Fruit fly (Drosophila melanogaster) whole organism, embryonic: ENCODE data around the gene CG10338.

Experiments
- Asciz ChIP-seq: fragments of 200-800 bp; sonication (Bioruptor generic); optimal IDR thresholded peaks from 2 replicates; lab custom pipeline; 2017; ENCODE audit warnings: missing biosample characterization, mild to moderate bottlenecking, missing genetic modification characterization, missing genetic modification reagents
- B-H2 ChIP-seq: fragments of 200-800 bp; sonication (Bioruptor generic); optimal IDR thresholded peaks from 2 replicates; lab custom pipeline; 2018; ENCODE audit warnings: missing biosample characterization, mild to moderate bottlenecking, missing genetic modification characterization
- C15 ChIP-seq: fragments of 200-800 bp; sonication (Bioruptor generic); IDR thresholded peaks from 3 replicates; pipeline ENCODE4 v1.3.6; 2022; ENCODE audit warnings: missing biosample characterization, missing genetic modification characterization
- CG11695 ChIP-seq: fragments of 200-800 bp; sonication (Bioruptor generic); IDR thresholded peaks from 3 replicates; pipeline ENCODE4 v1.3.6; 2022; ENCODE audit warnings: missing biosample characterization, missing genetic modification characterization
- CG11696 ChIP-seq: fragments of 200-800 bp; sonication (Bioruptor generic); IDR thresholded peaks from 2 replicates; pipeline ENCODE4 v1.3.6; 2022; ENCODE audit warnings: missing biosample characterization, missing genetic modification characterization
- CG12155 ChIP-seq: fragments of 200-800 bp; sonication (Bioruptor generic); optimal IDR thresholded peaks from 3 replicates; lab custom pipeline; 2016; ENCODE audit warnings: missing biosample characterization, missing genetic modification characterization
- CG13287 ChIP-seq: fragments of 200-800 bp; sonication (Bioruptor generic); IDR thresholded peaks from 2 replicates; pipeline ENCODE4 v1.3.6; 2022; ENCODE audit warnings: missing biosample characterization, missing genetic modification characterization; ENCODE audit not compliant: partially characterized antibody
- CG14050 ChIP-seq: fragments of 200-800 bp; sonication (Bioruptor generic); IDR thresholded peaks from 3 replicates; pipeline ENCODE4 v1.3.6; 2022; ENCODE audit warnings: missing biosample characterization, missing genetic modification characterization
- CG14710 ChIP-seq: fragments of 200-800 bp; sonication (Bioruptor generic); optimal IDR thresholded peaks from 3 replicates; lab custom pipeline; 2019; ENCODE audit warnings: missing biosample characterization, mild to moderate bottlenecking, missing genetic modification characterization, moderate library complexity
- CG15269 ChIP-seq: fragments of 200-800 bp; sonication (Bioruptor generic); optimal IDR thresholded peaks from 2 replicates; lab custom pipeline; 2018; ENCODE audit warnings: missing biosample characterization, mild to moderate bottlenecking, missing genetic modification characterization, moderate library complexity
- CG17186 ChIP-seq: fragments of 200-800 bp; sonication (Bioruptor generic); optimal IDR thresholded peaks from 3 replicates; lab custom pipeline; 2017; ENCODE audit warnings: missing biosample characterization, missing genetic modification reagents, missing genetic modification characterization
- CG17829 ChIP-seq: fragments of 200-800 bp; optimal IDR thresholded peaks from 2 replicates; lab custom pipeline; 2019; ENCODE audit warnings: missing biosample characterization, mild to moderate bottlenecking, missing genetic modification characterization, moderate library complexity
- CG18011 ChIP-seq: fragments of 200-800 bp; sonication (Bioruptor generic); optimal IDR thresholded peaks from 2 replicates; lab custom pipeline; 2017; ENCODE audit warnings: missing biosample characterization, missing genetic modification characterization, mild to moderate bottlenecking, moderate library complexity, missing genotype
- CG2202 ChIP-seq: fragments of 200-800 bp; sonication (Bioruptor generic); optimal IDR thresholded peaks from 2 replicates; lab custom pipeline; 2018; ENCODE audit warnings: missing biosample characterization, mild to moderate bottlenecking, missing genetic modification characterization
- CG30431 ChIP-seq: fragments of 200-800 bp; sonication (Bioruptor generic); optimal IDR thresholded peaks from 2 replicates; lab custom pipeline; 2017; ENCODE audit warnings: missing biosample characterization, missing genetic modification characterization
- CG31441 ChIP-seq: fragments of 200-800 bp; sonication (Bioruptor generic); IDR thresholded peaks from 2 replicates; pipeline ENCODE4 v1.3.6; 2022; ENCODE audit warnings: missing biosample characterization, missing genetic modification characterization
- CG43689 ChIP-seq: fragments of 200-800 bp; sonication (Bioruptor generic); IDR thresholded peaks from 2 replicates; pipeline ENCODE4 v1.3.6; 2022; ENCODE audit warnings: missing biosample characterization, missing genetic modification characterization
- CG5245 ChIP-seq: fragments of 200-800 bp; sonication (Bioruptor generic); optimal IDR thresholded peaks from 3 replicates; lab custom pipeline; 2016; ENCODE audit warnings: missing biosample characterization, missing genetic modification characterization
- CG8478 ChIP-seq: fragments of >200 bp; optimal IDR thresholded peaks from 2 replicates; lab custom pipeline; 2018
- CG9797 ChIP-seq: fragments of 200-800 bp; sonication (Bioruptor generic); optimal IDR thresholded peaks from 3 replicates; lab custom pipeline; 2018; ENCODE audit warnings: missing biosample characterization, mild to moderate bottlenecking, missing genetic modification characterization
- Chrac-16 ChIP-seq: fragments of 200-800 bp; sonication (Bioruptor generic); optimal IDR thresholded peaks from 3 replicates; lab custom pipeline; 2016; ENCODE audit warnings: missing biosample characterization, missing genetic modification characterization
- Dek ChIP-seq: fragments of 200-800 bp; sonication (Bioruptor generic); optimal IDR thresholded peaks from 3 replicates; lab custom pipeline; 2019; ENCODE audit warnings: missing biosample characterization, mild to moderate bottlenecking, missing genetic modification characterization, moderate library complexity
- Hsf ChIP-seq: fragments of 200-800 bp; sonication (Bioruptor generic); optimal IDR thresholded peaks from 3 replicates; lab custom pipeline; 2016; ENCODE audit warnings: missing biosample characterization, missing genetic modification characterization
- Jarid2 ChIP-seq: fragments of 200-800 bp; sonication (Bioruptor generic); optimal IDR thresholded peaks from 3 replicates; lab custom pipeline; 2017; ENCODE audit warnings: mild to moderate bottlenecking, missing biosample characterization, missing genetic modification reagents, missing genetic modification characterization
- MTF-1 ChIP-seq: fragments of 200-800 bp; sonication (Bioruptor generic); optimal IDR thresholded peaks from 2 replicates; lab custom pipeline; 2018; ENCODE audit warnings: missing biosample characterization, mild to moderate bottlenecking, missing genetic modification characterization, borderline replicate concordance
- Mes4 ChIP-seq: fragments of 200-800 bp; sonication (Bioruptor generic); optimal IDR thresholded peaks from 2 replicates; lab custom pipeline; 2016; ENCODE audit warnings: missing biosample characterization, missing genetic modification characterization
- Myb ChIP-seq: fragments of 200-800 bp; sonication (Bioruptor generic); optimal IDR thresholded peaks from 2 replicates; lab custom pipeline; 2016; ENCODE audit warnings: missing biosample characterization, missing genetic modification characterization
- Oaz ChIP-seq: fragments of 200-800 bp; sonication (Bioruptor generic); IDR thresholded peaks from 2 replicates; pipeline ENCODE4 v1.3.6; 2022; ENCODE audit warnings: missing biosample characterization, missing genetic modification characterization
- Pdp1 ChIP-seq, 2 experiments: fragments of 200-800 bp; sonication (Bioruptor generic); optimal IDR thresholded peaks; 3 replicates each; lab custom pipeline; 2016; ENCODE audit warnings: missing biosample characterization in 2 of 2, missing genetic modification characterization in 2 of 2, mild to moderate bottlenecking in 1 of 2, moderate library complexity in 1 of 2
- Six4 ChIP-seq: fragments of 200-800 bp; sonication (Bioruptor generic); optimal IDR thresholded peaks from 2 replicates; lab custom pipeline; 2016; ENCODE audit warnings: missing biosample characterization, missing genetic modification characterization
- ato ChIP-seq: fragments of 200-800 bp; sonication (Bioruptor generic); IDR thresholded peaks from 2 replicates; pipeline ENCODE4 v1.3.6; 2022; ENCODE audit warnings: missing biosample characterization, missing genetic modification characterization; ENCODE audit not compliant: partially characterized antibody
- az2 ChIP-seq: fragments of 200-800 bp; sonication (Bioruptor generic); optimal IDR thresholded peaks from 3 replicates; lab custom pipeline; 2016; ENCODE audit warnings: missing biosample characterization, missing genetic modification characterization
- cas ChIP-seq: fragments of 200-800 bp; sonication (Bioruptor generic); IDR thresholded peaks from 2 replicates; pipeline ENCODE4 v1.3.6; 2022; ENCODE audit warnings: missing biosample characterization, missing genetic modification characterization
- dysf ChIP-seq: fragments of 200-800 bp; sonication (Bioruptor generic); IDR thresholded peaks from 3 replicates; pipeline ENCODE4 v1.3.6; 2022; ENCODE audit warnings: missing biosample characterization, missing genetic modification characterization
- fd96Cb ChIP-seq: fragments of 200-800 bp; sonication (Bioruptor generic); optimal IDR thresholded peaks from 2 replicates; lab custom pipeline; 2018; ENCODE audit warnings: missing biosample characterization, mild to moderate bottlenecking, missing genetic modification characterization, moderate library complexity
- hb ChIP-seq: fragments of 200-800 bp; sonication (Bioruptor generic); IDR thresholded peaks from 3 replicates; pipeline ENCODE4 v1.3.6; 2022; ENCODE audit warnings: missing biosample characterization, missing genetic modification characterization; ENCODE audit not compliant: partially characterized antibody
- hbn ChIP-seq: fragments of 200-800 bp; sonication (Bioruptor generic); IDR thresholded peaks from 2 replicates; pipeline ENCODE4 v1.3.6; 2022; ENCODE audit warnings: missing biosample characterization, missing genetic modification characterization; ENCODE audit not compliant: partially characterized antibody
- ken ChIP-seq: fragments of 200-800 bp; sonication (Bioruptor generic); IDR thresholded peaks from 3 replicates; pipeline ENCODE4 v1.3.6; 2022; ENCODE audit warnings: missing biosample characterization, missing genetic modification characterization
- lab ChIP-seq: fragments of 200-800 bp; sonication (Bioruptor generic); optimal IDR thresholded peaks from 3 replicates; lab custom pipeline; 2017; ENCODE audit warnings: missing biosample characterization, missing genetic modification characterization, mild to moderate bottlenecking, moderate library complexity, missing genetic modification reagents
- lmd ChIP-seq: fragments of 200-800 bp; sonication (Bioruptor generic); IDR thresholded peaks from 2 replicates; pipeline ENCODE4 v1.3.6; 2022; ENCODE audit warnings: missing biosample characterization, missing genetic modification characterization
- luna ChIP-seq: fragments of 200-800 bp; sonication (Bioruptor generic); optimal IDR thresholded peaks from 2 replicates; lab custom pipeline; 2016; ENCODE audit warnings: missing biosample characterization, missing genetic modification characterization
- mam ChIP-seq: fragments of 200-800 bp; sonication (Bioruptor generic); optimal IDR thresholded peaks from 3 replicates; lab custom pipeline; 2016; ENCODE audit warnings: missing biosample characterization, missing genetic modification characterization
- nau ChIP-seq: fragments of 200-800 bp; sonication (Bioruptor generic); optimal IDR thresholded peaks from 3 replicates; lab custom pipeline; 2017; ENCODE audit warnings: missing biosample characterization, mild to moderate bottlenecking, missing genetic modification characterization, missing genetic modification reagents
- nmo ChIP-seq: fragments of 200-800 bp; sonication (Bioruptor generic); optimal IDR thresholded peaks from 2 replicates; lab custom pipeline; 2018; ENCODE audit warnings: missing biosample characterization, mild to moderate bottlenecking, missing genetic modification characterization, moderate library complexity
- pum ChIP-seq: fragments of 200-800 bp; sonication (Bioruptor generic); optimal IDR thresholded peaks from 2 replicates; lab custom pipeline; 2016; ENCODE audit warnings: missing biosample characterization, missing genetic modification characterization
- tap ChIP-seq: fragments of 200-800 bp; optimal IDR thresholded peaks from 3 replicates; lab custom pipeline; 2019; ENCODE audit warnings: missing biosample characterization, mild to moderate bottlenecking, missing genetic modification characterization, moderate library complexity
- trem ChIP-seq: fragments of 200-800 bp; optimal IDR thresholded peaks from 3 replicates; lab custom pipeline; 2019; ENCODE audit warnings: missing biosample characterization, mild to moderate bottlenecking, missing genetic modification characterization, moderate library complexity
- vfl ChIP-seq: fragments of 200-800 bp; sonication (Bioruptor generic); optimal IDR thresholded peaks from 2 replicates; lab custom pipeline; 2016; ENCODE audit warnings: missing biosample characterization, missing genetic modification characterization
- zen2 ChIP-seq: fragments of 200-800 bp; sonication (Bioruptor generic); IDR thresholded peaks from 3 replicates; pipeline ENCODE4 v1.3.6; 2022; ENCODE audit warnings: missing biosample characterization, missing genetic modification characterization; ENCODE audit not compliant: partially characterized antibody

The CG10338 gene

dm6 chr2L:18708239-18708891, 12.9 kb downstream of the CG10338 start, which contains the start of the genes Faf2 and Grip71 (continued):
- TF ChIP-seq CG2202 (tag; lab: Kevin White, UChicago) (peak; percentile 73), CG17829 (tag; lab: Kevin White, UChicago) (peak; percentile 94), dysf (GFP tag; lab: Robert Waterston, UW) (peak; percentile 95), vfl (GFP tag; lab: Kevin White, UChicago) (peak; percentile 76), CG12155 (peak; percentile 91), tap (tag; lab: Kevin White, UChicago) (peak; percentile 81), Chrac-16 (GFP tag; lab: Kevin White, UChicago) (peak; percentile 94), Pdp1 (GFP tag; optimal IDR thresholded peaks at IDR 0.05; lab: Kevin White, UChicago) (peak; percentile 90 to 93), nau (peak; percentile 19), fd96Cb (peak; percentile 94), CG43689 (GFP tag; lab: Robert Waterston, UW) (peak; percentile 74), CG31441 (GFP tag; lab: Robert Waterston, UW) (peak; percentile 90), trem (peak; percentile 93), CG11696 (GFP tag; lab: Robert Waterston, UW) (peak; percentile 76), Mes4 (peak; percentile 51), pum (GFP tag; lab: Kevin White, UChicago) (peak; percentile 94), CG30431 (GFP tag; lab: Kevin White, UChicago) (peak; percentile 94), CG14710 (tag; lab: Kevin White, UChicago) (peak; percentile 96), hb (GFP tag; lab: Robert Waterston, UW) (peak; percentile 53; the same call in 1 of the 3 replicates), CG13287 (peak; percentile 52), zen2 (GFP tag; lab: Robert Waterston, UW) (no peak), CG5245 (peak; percentile 87), ken (GFP tag; lab: Robert Waterston, UW) (peak; percentile 96), Asciz (peak; percentile 68), Oaz (GFP tag; lab: Robert Waterston, UW) (peak; percentile 89), CG17186 (GFP tag; lab: Kevin White, UChicago) (peak; percentile 85), luna (GFP tag; lab: Kevin White, UChicago) (no peak), az2 (peak; percentile 91), B-H2 (GFP tag; lab: Kevin White, UChicago) (peak; percentile 83), CG8478 (lab: Kevin White, UChicago) (peak; percentile 80), nmo (GFP tag; lab: Kevin White, UChicago) (peak; percentile 97), CG18011 (peak; percentile 54), lmd (GFP tag; lab: Robert Waterston, UW) (peak; percentile 95), hbn (GFP tag; lab: Robert Waterston, UW) (peak; percentile 32; the same call in 1 of the 2 replicates), C15 (GFP tag; lab: Robert Waterston, UW) (peak; percentile 85; the same call in 2 of the 3 replicates), CG11695 (peak; percentile 84), CG9797 (peak; percentile 98), MTF-1 (GFP tag; lab: Kevin White, UChicago) (peak; percentile 53), Hsf (GFP tag; lab: Kevin White, UChicago) (peak; percentile 94), mam (GFP tag; lab: Kevin White, UChicago) (peak; percentile 93), Six4 (GFP tag; lab: Kevin White, UChicago) (peak; percentile 71), ato (GFP tag; lab: Robert Waterston, UW) (no peak), CG14050 (GFP tag; lab: Robert Waterston, UW) (peak; percentile 92), Dek (tag; lab: Kevin White, UChicago) (peak; percentile 92), Myb (GFP tag; lab: Kevin White, UChicago) (peak; percentile 66), CG15269 (tag; lab: Kevin White, UChicago) (peak; percentile 89), lab (peak; percentile 85), Jarid2 (peak; percentile 52), cas (GFP tag; lab: Robert Waterston, UW) (peak; percentile 79; the same call in 1 of the 2 replicates)
